Fruit fly (Drosophila melanogaster) whole organism, embryonic: ENCODE results near the gene spd-2.
A peak's percentile ranks its signal among the peaks of the same experiment; 100 is the strongest.

ENCODE experiments used
- Aef1 ChIP-seq: fragments of 200-800 bp; sonication (Bioruptor generic); IDR thresholded peaks from 3 replicates; pipeline ENCODE4 v1.3.6; 2022; ENCODE audit warnings: missing biosample characterization, missing genetic modification characterization
- CG10959 ChIP-seq: fragments of 200-800 bp; sonication (Bioruptor generic); IDR thresholded peaks from 2 replicates; pipeline ENCODE4 v1.3.6; 2022; ENCODE audit warnings: missing biosample characterization, missing genetic modification characterization
- CG11560 ChIP-seq: fragments of 200-800 bp; sonication (Bioruptor generic); IDR thresholded peaks from 3 replicates; pipeline ENCODE4 v1.3.6; 2022; ENCODE audit warnings: missing biosample characterization, missing genetic modification characterization
- CG12299 ChIP-seq: fragments of 200-800 bp; sonication (Bioruptor generic); optimal IDR thresholded peaks from 2 replicates; lab custom pipeline; 2018; ENCODE audit warnings: missing biosample characterization, mild to moderate bottlenecking, missing genetic modification characterization
- CG1647 ChIP-seq: fragments of 200-800 bp; sonication (Bioruptor generic); optimal IDR thresholded peaks from 3 replicates; lab custom pipeline; 2016; ENCODE audit warnings: missing biosample characterization, missing genetic modification characterization
- CG16813 ChIP-seq: fragments of 200-800 bp; sonication (Bioruptor generic); IDR thresholded peaks from 3 replicates; pipeline ENCODE4 v1.3.6; 2022; ENCODE audit warnings: missing biosample characterization, missing genetic modification characterization; ENCODE audit not compliant: partially characterized antibody
- CG16815 ChIP-seq: fragments of 200-800 bp; sonication (Bioruptor generic); optimal IDR thresholded peaks from 3 replicates; lab custom pipeline; 2017; ENCODE audit warnings: missing biosample characterization, mild to moderate bottlenecking, missing genetic modification characterization
- CG16863 ChIP-seq: fragments of 200-800 bp; sonication (Bioruptor generic); optimal IDR thresholded peaks from 3 replicates; lab custom pipeline; 2016; ENCODE audit warnings: missing biosample characterization, missing genetic modification characterization
- CG2116 ChIP-seq: fragments of 200-800 bp; sonication (Bioruptor generic); optimal IDR thresholded peaks from 3 replicates; lab custom pipeline; 2018; ENCODE audit warnings: missing biosample characterization, mild to moderate bottlenecking, missing genetic modification characterization
- CG2120 ChIP-seq: fragments of 200-800 bp; sonication (Bioruptor generic); optimal IDR thresholded peaks from 3 replicates; lab custom pipeline; 2016; ENCODE audit warnings: missing biosample characterization, missing genetic modification characterization
- CG2202 ChIP-seq: fragments of 200-800 bp; sonication (Bioruptor generic); optimal IDR thresholded peaks from 2 replicates; lab custom pipeline; 2018; ENCODE audit warnings: missing biosample characterization, mild to moderate bottlenecking, missing genetic modification characterization
- CG31441 ChIP-seq: fragments of 200-800 bp; sonication (Bioruptor generic); IDR thresholded peaks from 2 replicates; pipeline ENCODE4 v1.3.6; 2022; ENCODE audit warnings: missing biosample characterization, missing genetic modification characterization
- CG3847 ChIP-seq: fragments of 200-800 bp; sonication (Bioruptor generic); IDR thresholded peaks from 2 replicates; pipeline ENCODE4 v1.3.6; 2022; ENCODE audit warnings: missing biosample characterization, missing genetic modification characterization
- CG6765 ChIP-seq: fragments of 200-800 bp; sonication (Bioruptor generic); optimal IDR thresholded peaks from 3 replicates; lab custom pipeline; 2017; ENCODE audit warnings: missing biosample characterization, mild to moderate bottlenecking, missing genetic modification characterization
- CG6791 ChIP-seq: fragments of 200-800 bp; sonication (Bioruptor generic); IDR thresholded peaks from 3 replicates; pipeline ENCODE4 v1.3.6; 2022; ENCODE audit warnings: missing biosample characterization, missing genetic modification characterization; ENCODE audit not compliant: partially characterized antibody
- CG9876 ChIP-seq: fragments of 200-800 bp; sonication (Bioruptor generic); optimal IDR thresholded peaks from 2 replicates; lab custom pipeline; 2016; ENCODE audit warnings: missing biosample characterization, missing genetic modification characterization
- D ChIP-seq, 2 experiments: fragments of 200-800 bp in 1 of 2; fragments of >200 bp in 1 of 2; sonication (Bioruptor generic) in 1 of 2; optimal IDR thresholded peaks; 2 replicates in 1 of 2; 3 replicates in 1 of 2; lab custom pipeline; 2017; ENCODE audit warnings: mild to moderate bottlenecking in 1 of 2, missing biosample characterization in 1 of 2, missing genetic modification characterization in 1 of 2, missing genetic modification reagents in 1 of 2
- D19B ChIP-seq: fragments of 200-800 bp; sonication (Bioruptor generic); optimal IDR thresholded peaks from 2 replicates; lab custom pipeline; 2017; ENCODE audit warnings: missing biosample characterization, mild to moderate bottlenecking, missing genetic modification characterization
- Doc3 ChIP-seq: fragments of 200-800 bp; sonication (Bioruptor generic); IDR thresholded peaks from 3 replicates; pipeline ENCODE4 v1.3.6; 2022; ENCODE audit warnings: missing biosample characterization, missing genetic modification characterization; ENCODE audit not compliant: partially characterized antibody
- E2f1 ChIP-seq: fragments of 200-800 bp; sonication (Bioruptor generic); IDR thresholded peaks from 2 replicates; pipeline ENCODE4 v1.3.6; 2022; ENCODE audit warnings: missing biosample characterization, missing genetic modification characterization
- ERR ChIP-seq: fragments of 200-800 bp; sonication (Bioruptor generic); optimal IDR thresholded peaks from 2 replicates; lab custom pipeline; 2016; ENCODE audit warnings: missing biosample characterization, missing genetic modification characterization
- Gug ChIP-seq: fragments of 200-800 bp; sonication (Bioruptor generic); IDR thresholded peaks from 4 replicates; pipeline ENCODE4 v1.3.6; 2022; ENCODE audit warnings: missing biosample characterization, missing genetic modification characterization
- HLH3B ChIP-seq: fragments of 200-800 bp; sonication (Bioruptor generic); IDR thresholded peaks from 2 replicates; pipeline ENCODE4 v1.3.6; 2022; ENCODE audit warnings: missing biosample characterization, missing genetic modification characterization
- Hand ChIP-seq: fragments of 200-800 bp; sonication (Bioruptor generic); optimal IDR thresholded peaks from 2 replicates; lab custom pipeline; 2017; ENCODE audit warnings: mild to moderate bottlenecking, missing biosample characterization, missing genetic modification reagents, missing genetic modification characterization
- Med ChIP-seq: fragments of 200-800 bp; sonication (Bioruptor generic); peaks from one replicate; lab custom pipeline; 2016; ENCODE audit warnings: missing biosample characterization, missing genetic modification characterization, mild to moderate bottlenecking, inconsistent platforms, moderate library complexity
- Mes4 ChIP-seq: fragments of 200-800 bp; sonication (Bioruptor generic); optimal IDR thresholded peaks from 2 replicates; lab custom pipeline; 2016; ENCODE audit warnings: missing biosample characterization, missing genetic modification characterization
- NFAT ChIP-seq: fragments of 200-800 bp; sonication (Bioruptor generic); IDR thresholded peaks from 2 replicates; pipeline ENCODE4 v1.3.6; 2022; ENCODE audit warnings: missing biosample characterization, missing genetic modification characterization
- NfI ChIP-seq: fragments of 200-800 bp; sonication (Bioruptor generic); optimal IDR thresholded peaks from 3 replicates; lab custom pipeline; 2018; ENCODE audit warnings: missing biosample characterization, mild to moderate bottlenecking, missing genetic modification characterization, moderate library complexity
- PHDP ChIP-seq: fragments of 200-800 bp; sonication (Bioruptor generic); optimal IDR thresholded peaks from 3 replicates; lab custom pipeline; 2018; ENCODE audit warnings: missing biosample characterization, mild to moderate bottlenecking, missing genetic modification characterization, moderate library complexity
- Pdp1 ChIP-seq, 2 experiments: fragments of 200-800 bp; sonication (Bioruptor generic); optimal IDR thresholded peaks; 3 replicates each; lab custom pipeline; 2016; ENCODE audit warnings: missing biosample characterization in 2 of 2, missing genetic modification characterization in 2 of 2, mild to moderate bottlenecking in 1 of 2, moderate library complexity in 1 of 2
- Side ChIP-seq: fragments of 200-800 bp; sonication (Bioruptor generic); optimal IDR thresholded peaks from 2 replicates; lab custom pipeline; 2016; ENCODE audit warnings: missing biosample characterization, missing genetic modification characterization
- abd-A ChIP-seq: fragments of 200-800 bp; sonication (Bioruptor generic); optimal IDR thresholded peaks from 3 replicates; lab custom pipeline; 2019; ENCODE audit warnings: missing biosample characterization, mild to moderate bottlenecking, missing genetic modification characterization, moderate library complexity
- amos ChIP-seq: fragments of 200-800 bp; sonication (Bioruptor generic); IDR thresholded peaks from 2 replicates; pipeline ENCODE4 v1.3.6; 2022; ENCODE audit warnings: missing biosample characterization, missing genetic modification characterization; ENCODE audit not compliant: partially characterized antibody
- ash1 ChIP-seq: fragments of 200-800 bp; sonication (Bioruptor generic); optimal IDR thresholded peaks from 2 replicates; lab custom pipeline; 2018; ENCODE audit warnings: missing biosample characterization, mild to moderate bottlenecking, missing genetic modification characterization
- bbx ChIP-seq: fragments of 200-800 bp; sonication (Bioruptor generic); IDR thresholded peaks from 2 replicates; pipeline ENCODE4 v1.3.6; 2022; ENCODE audit warnings: missing biosample characterization, missing genetic modification characterization; ENCODE audit not compliant: partially characterized antibody
- bowl ChIP-seq: fragments of 200-800 bp; sonication (Bioruptor generic); IDR thresholded peaks from 2 replicates; pipeline ENCODE4 v1.3.6; 2022; ENCODE audit warnings: missing biosample characterization, missing genetic modification characterization
- br ChIP-seq: fragments of >200 bp; optimal IDR thresholded peaks from 2 replicates; lab custom pipeline; 2017
- cas ChIP-seq: fragments of 200-800 bp; sonication (Bioruptor generic); IDR thresholded peaks from 2 replicates; pipeline ENCODE4 v1.3.6; 2022; ENCODE audit warnings: missing biosample characterization, missing genetic modification characterization
- cato ChIP-seq: fragments of 200-800 bp; sonication (Bioruptor generic); optimal IDR thresholded peaks from 2 replicates; lab custom pipeline; 2016; ENCODE audit warnings: missing biosample characterization, missing genetic modification characterization, borderline replicate concordance
- chif ChIP-seq, 2 experiments: fragments of 200-800 bp; sonication (Bioruptor generic); optimal IDR thresholded peaks; 3 replicates each; lab custom pipeline; 2016; ENCODE audit warnings: missing biosample characterization in 2 of 2, missing genetic modification characterization in 2 of 2
- croc ChIP-seq: fragments of 200-800 bp; sonication (Bioruptor generic); conservative IDR thresholded peaks from 3 replicates; pipeline ENCODE4 v1.3.6; 2022; ENCODE audit warnings: missing biosample characterization, missing genetic modification characterization
- fd64A ChIP-seq: fragments of 200-800 bp; sonication (Bioruptor generic); optimal IDR thresholded peaks from 3 replicates; lab custom pipeline; 2018; ENCODE audit warnings: missing biosample characterization, mild to moderate bottlenecking, missing genetic modification characterization
- jing ChIP-seq: fragments of 200-800 bp; sonication (Bioruptor generic); optimal IDR thresholded peaks from 2 replicates; lab custom pipeline; 2018; ENCODE audit warnings: missing biosample characterization, mild to moderate bottlenecking, missing genetic modification characterization
- p53 ChIP-seq: fragments of 200-800 bp; sonication (Bioruptor generic); optimal IDR thresholded peaks from 2 replicates; lab custom pipeline; 2016; ENCODE audit warnings: missing biosample characterization, missing genetic modification characterization
- pb ChIP-seq: fragments of 200-800 bp; sonication (Bioruptor generic); optimal IDR thresholded peaks from 3 replicates; lab custom pipeline; 2016; ENCODE audit warnings: missing biosample characterization, missing genetic modification characterization
- run ChIP-seq: fragments of 200-800 bp; sonication (Bioruptor generic); optimal IDR thresholded peaks from 3 replicates; lab custom pipeline; 2018; ENCODE audit warnings: missing biosample characterization, mild to moderate bottlenecking, missing genetic modification characterization
- slp2 ChIP-seq: fragments of 200-800 bp; sonication (Bioruptor generic); optimal IDR thresholded peaks from 2 replicates; lab custom pipeline; 2016; ENCODE audit warnings: missing biosample characterization, missing genetic modification characterization
- sqz ChIP-seq: fragments of 200-800 bp; sonication (Bioruptor generic); optimal IDR thresholded peaks from 3 replicates; lab custom pipeline; 2018; ENCODE audit warnings: missing biosample characterization, mild to moderate bottlenecking, missing genetic modification characterization
- toy ChIP-seq: fragments of 200-800 bp; sonication (Bioruptor generic); IDR thresholded peaks from 2 replicates; pipeline ENCODE4 v1.3.6; 2022; ENCODE audit warnings: missing biosample characterization, missing genetic modification characterization
- vfl ChIP-seq: fragments of 200-800 bp; sonication (Bioruptor generic); optimal IDR thresholded peaks from 2 replicates; lab custom pipeline; 2016; ENCODE audit warnings: missing biosample characterization, missing genetic modification characterization
- wor ChIP-seq: fragments of 200-800 bp; sonication (Bioruptor generic); IDR thresholded peaks from 2 replicates; pipeline ENCODE4 v1.3.6; 2022; ENCODE audit warnings: missing biosample characterization, missing genetic modification characterization

The spd-2 gene

dm6 chr3L:16544220-16544619, 50.6 kb downstream of the spd-2 start (continued):
- TF ChIP-seq Mes4 (GFP tag; lab: Kevin White, UChicago), result no peak
- no peak for TF ChIP-seq CG2202 (tag; lab: Kevin White, UChicago)
- no peak for TF ChIP-seq cato (GFP tag; lab: Kevin White, UChicago)
- TF ChIP-seq amos (GFP tag; lab: Robert Waterston, UW), result no peak
- TF ChIP-seq CG31441, result 0 out of 2 replicates have a peak, but pooled peaks have one; percentile 19
- peak; percentile 35 for TF ChIP-seq PHDP (tag; lab: Kevin White, UChicago)
- TF ChIP-seq CG12299 (tag; lab: Kevin White, UChicago), result no peak
- TF ChIP-seq vfl (GFP tag; lab: Kevin White, UChicago), result no peak
- no peak for TF ChIP-seq ash1 (GFP tag; lab: Kevin White, UChicago)
- peak; percentile 17 for TF ChIP-seq NfI (GFP tag; lab: Kevin White, UChicago)
- no peak for TF ChIP-seq CG11560 (tag; lab: Robert Waterston, UW)
- no peak for TF ChIP-seq CG6765 (GFP tag; lab: Kevin White, UChicago)
- TF ChIP-seq p53 (GFP tag; lab: Kevin White, UChicago), result no peak
- no peak for TF ChIP-seq Hand (GFP tag; lab: Kevin White, UChicago)
- TF ChIP-seq NFAT (GFP tag; lab: Robert Waterston, UW), result no peak
- peak in 1 of 2 experiments; percentile 65 for TF ChIP-seq chif (GFP tag; optimal IDR thresholded peaks at IDR 0.05; lab: Kevin White, UChicago)
- peak; percentile 30 for TF ChIP-seq CG16815 (GFP tag; lab: Kevin White, UChicago)
- no peak for TF ChIP-seq D (optimal IDR thresholded peaks at IDR 0.05; lab: Kevin White, UChicago)
- peak; percentile 34 for TF ChIP-seq D (GFP tag; optimal IDR thresholded peaks at IDR 0.05; lab: Kevin White, UChicago)
- TF ChIP-seq bbx (GFP tag; lab: Robert Waterston, UW), result no peak
- no peak for TF ChIP-seq CG16813 (GFP tag; lab: Robert Waterston, UW)
- TF ChIP-seq D19B (GFP tag; lab: Kevin White, UChicago), result no peak
- no peak for TF ChIP-seq abd-A (tag; lab: Kevin White, UChicago)
- TF ChIP-seq br (lab: Kevin White, UChicago), result no peak
- no peak for TF ChIP-seq E2f1 (GFP tag; lab: Robert Waterston, UW)
- TF ChIP-seq CG9876 (GFP tag; lab: Kevin White, UChicago), result no peak
- no peak for TF ChIP-seq jing
- peak; percentile 59 for TF ChIP-seq CG10959 (GFP tag; lab: Robert Waterston, UW)
- TF ChIP-seq Gug, result peak; percentile 21; the same call in 1 of the 4 replicates
- peak; percentile 20; the same call in 1 of the 3 replicates for TF ChIP-seq croc (GFP tag; lab: Robert Waterston, UW)
- TF ChIP-seq sqz (GFP tag; lab: Kevin White, UChicago), result no peak
- TF ChIP-seq CG2116, result no peak
- no peak for TF ChIP-seq run (tag; lab: Kevin White, UChicago)
- peak in 1 of 2 experiments; percentile 28 for TF ChIP-seq Pdp1 (GFP tag; optimal IDR thresholded peaks at IDR 0.05; lab: Kevin White, UChicago)
- peak; percentile 11 for TF ChIP-seq CG2120 (GFP tag; lab: Kevin White, UChicago)
- peak; percentile 64; the same call in 1 of the 2 replicates for TF ChIP-seq HLH3B (GFP tag; lab: Robert Waterston, UW)
- peak; percentile 21 for TF ChIP-seq CG1647
- TF ChIP-seq Med (GFP tag; lab: Kevin White, UChicago), result no peak
- no peak for TF ChIP-seq cas (GFP tag; lab: Robert Waterston, UW)
- no peak for TF ChIP-seq CG6791
- no peak for TF ChIP-seq Side (GFP tag; lab: Kevin White, UChicago)
- no peak for TF ChIP-seq fd64A (GFP tag; lab: Kevin White, UChicago)
- TF ChIP-seq toy (GFP tag; lab: Robert Waterston, UW), result no peak
- TF ChIP-seq wor (GFP tag; lab: Robert Waterston, UW), result peak; percentile 58
- TF ChIP-seq CG16863 (GFP tag; lab: Kevin White, UChicago), result peak; percentile 48
- TF ChIP-seq Aef1 (GFP tag; lab: Robert Waterston, UW), result no peak
- no peak for TF ChIP-seq Doc3 (GFP tag; lab: Robert Waterston, UW)
- no peak for TF ChIP-seq slp2
- TF ChIP-seq CG3847 (GFP tag; lab: Robert Waterston, UW), result peak; percentile 26; the same call in 1 of the 2 replicates
- no peak for TF ChIP-seq bowl (GFP tag; lab: Robert Waterston, UW)
- no peak for TF ChIP-seq ERR (GFP tag; lab: Kevin White, UChicago)
- no peak for TF ChIP-seq pb
